Worm (Caenorhabditis elegans): ENCODE results near the gene C40H5.2.

ce11 chrX:11743723-11744122, 2.2 kb upstream of the C40H5.2 start:
- TF ChIP-seq flt-1 (GFP tag; IDR thresholded peaks at IDR 0.05) (no peak), ref-1 (GFP tag; conservative IDR thresholded peaks at IDR 0.05) (no peak), cog-1 (tag; optimal IDR thresholded peaks at IDR 0.05) (no peak), med-1 (GFP tag; optimal IDR thresholded peaks at IDR 0.05; ENCODE audit: insufficient read depth) (no peak), tab-1 (GFP tag; IDR thresholded peaks at IDR 0.05) (no peak), T22C8.4 (GFP tag; IDR thresholded peaks at IDR 0.05) (no peak)
